Fruit fly (Drosophila melanogaster): ENCODE results near the gene CG34426.

CG34426 gene

dm6 chr3L:8777313-8777924 lies 24.8 kb upstream of the CG34426 start:
- peak; percentile 59 for TF ChIP-seq exex (tag; optimal IDR thresholded peaks at IDR 0.05)
- no peak for TF ChIP-seq CG34376 (GFP tag; optimal IDR thresholded peaks at IDR 0.05)

dm6 chr3L:8780723-8781296 lies 21.5 kb upstream of the CG34426 start:
- no peak for TF ChIP-seq CoRest (tag; optimal IDR thresholded peaks at IDR 0.05)
- TF ChIP-seq Med (GFP tag), result peak; percentile 72
- no peak for TF ChIP-seq twi (tag; optimal IDR thresholded peaks at IDR 0.05)
- TF ChIP-seq ewg (GFP tag; optimal IDR thresholded peaks at IDR 0.05), result no peak
- TF ChIP-seq bcd (GFP tag; optimal IDR thresholded peaks at IDR 0.05), result no peak
- no peak for TF ChIP-seq aop (GFP tag; IDR thresholded peaks at IDR 0.05)
- no peak for TF ChIP-seq CG10959 (GFP tag; IDR thresholded peaks at IDR 0.05)
- no peak for TF ChIP-seq CkIIα-i1 (GFP tag; IDR thresholded peaks at IDR 0.05)
- no peak for TF ChIP-seq CG10147 (GFP tag; optimal IDR thresholded peaks at IDR 0.05)
- no peak for TF ChIP-seq tin (GFP tag; optimal IDR thresholded peaks at IDR 0.05)
- no peak for TF ChIP-seq Kr (GFP tag; optimal IDR thresholded peaks at IDR 0.05)
- TF ChIP-seq cwo (GFP tag; optimal IDR thresholded peaks at IDR 0.05), result no peak
- no peak for TF ChIP-seq CG8388 (GFP tag; optimal IDR thresholded peaks at IDR 0.05)
- TF ChIP-seq sens (GFP tag), result peak; percentile 38
- no peak for TF ChIP-seq Awh (GFP tag; IDR thresholded peaks at IDR 0.05)
- no peak for TF ChIP-seq dan (GFP tag; IDR thresholded peaks at IDR 0.05)
- no peak for TF ChIP-seq CG6254 (GFP tag; optimal IDR thresholded peaks at IDR 0.05)
- no peak for TF ChIP-seq Rfx (GFP tag; IDR thresholded peaks at IDR 0.05)
- TF ChIP-seq oc (tag; optimal IDR thresholded peaks at IDR 0.05), result peak; percentile 32
- TF ChIP-seq hth (optimal IDR thresholded peaks at IDR 0.05), result no peak
- TF ChIP-seq HLH3B (GFP tag; IDR thresholded peaks at IDR 0.05), result no peak
- TF ChIP-seq CG4404 (GFP tag; IDR thresholded peaks at IDR 0.05), result no peak
- TF ChIP-seq CG7372 (GFP tag; IDR thresholded peaks at IDR 0.05), result no peak
- TF ChIP-seq chinmo (GFP tag; IDR thresholded peaks at IDR 0.05; ENCODE audit: partially characterized antibody), result 0 out of 4 replicates have a peak, but pooled peaks have one; percentile 57
- no peak for TF ChIP-seq CG31441 (GFP tag; IDR thresholded peaks at IDR 0.05)
- TF ChIP-seq vvl (GFP tag; IDR thresholded peaks at IDR 0.05), result peak; percentile 61; the same call in 1 of the 2 replicates
- TF ChIP-seq az2 (GFP tag; optimal IDR thresholded peaks at IDR 0.05), result no peak
- TF ChIP-seq CG7357 (GFP tag; IDR thresholded peaks at IDR 0.05), result no peak
- TF ChIP-seq Doc2 (GFP tag; IDR thresholded peaks at IDR 0.05), result no peak
- no peak for TF ChIP-seq al (GFP tag; IDR thresholded peaks at IDR 0.05)
- no peak for TF ChIP-seq CG6854 (GFP tag; optimal IDR thresholded peaks at IDR 0.05)
- no peak for TF ChIP-seq CG15696 (tag; optimal IDR thresholded peaks at IDR 0.05)
- no peak for TF ChIP-seq D (optimal IDR thresholded peaks at IDR 0.05)
- no peak for TF ChIP-seq D (GFP tag; optimal IDR thresholded peaks at IDR 0.05)

- peak; percentile 19 for TF ChIP-seq Blimp-1 (GFP tag; optimal IDR thresholded peaks at IDR 0.05)
- TF ChIP-seq CG30403 (GFP tag; optimal IDR thresholded peaks at IDR 0.05), result no peak
- peak in 1 of 2 experiments; percentile 34 for TF ChIP-seq bsh (GFP tag; optimal IDR thresholded peaks at IDR 0.05)
- TF ChIP-seq Drgx (GFP tag; IDR thresholded peaks at IDR 0.05), result peak; percentile 41
- peak; percentile 29 for TF ChIP-seq sens (GFP tag)
- 0 out of 2 replicates have a peak, but pooled peaks have one; percentile 4 for TF ChIP-seq HLH3B (GFP tag; IDR thresholded peaks at IDR 0.05)
These were observed 20.3 kb upstream of the CG34426 start for dm6 chr3L:8781993-8782392.

Data from whole organism, embryonic.